Worm (Caenorhabditis elegans): ENCODE results near the gene Y75B7AR.1.

Gene Y75B7AR.1

DNA sequence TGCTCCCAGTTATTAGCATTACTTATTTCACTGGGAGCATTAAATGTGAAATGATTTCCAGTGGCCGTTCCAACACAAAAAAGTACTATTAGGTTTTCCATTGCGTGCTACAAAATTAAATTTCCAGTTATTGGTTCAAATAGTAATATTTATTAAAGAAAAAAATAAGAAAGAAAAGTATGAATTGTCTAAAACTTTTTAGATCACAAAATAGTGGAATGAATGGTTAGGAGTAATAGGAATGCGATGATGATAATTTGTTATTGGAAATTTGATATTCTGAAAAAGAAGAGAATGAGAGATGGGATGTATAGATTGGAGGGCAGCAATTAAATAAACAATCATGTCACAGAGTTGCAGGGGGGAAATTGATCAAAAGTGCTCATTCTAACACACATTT is 34.7 kb downstream of the Y75B7AR.1 start, which contains the start of gene Y75B7AL.2:
TSS of gene Y75B7AL.2 (minus strand) at position 101 of the 400 bp plus-strand sequence.
- no peak for TF ChIP-seq lir-3 (tag; optimal IDR thresholded peaks at IDR 0.05)
- TF ChIP-seq aha-1 (tag): peak; percentile 36

DNA sequence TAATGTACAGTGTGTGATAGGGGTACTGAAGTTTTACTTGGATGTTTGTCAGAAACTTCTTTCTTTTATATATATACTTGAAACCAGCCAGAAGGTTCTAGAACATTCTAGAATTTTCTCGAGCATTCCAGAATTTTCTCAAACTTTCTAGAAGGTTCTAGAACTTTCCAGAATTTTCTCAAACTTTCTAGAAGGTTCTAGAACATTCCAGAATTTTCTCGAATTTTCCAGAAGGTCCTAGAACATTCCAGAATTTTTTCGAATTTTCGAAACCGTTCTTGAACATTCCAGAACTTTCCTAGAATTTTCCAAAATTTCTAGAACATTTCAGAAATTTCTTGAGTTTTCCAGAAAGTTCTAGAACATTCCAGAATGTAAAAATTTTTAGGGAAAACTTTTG is 37.5 kb downstream of the Y75B7AR.1 start:
- no peak for TF ChIP-seq ZK337.2 (GFP tag; IDR thresholded peaks at IDR 0.05)
- no peak for TF ChIP-seq lin-1 (GFP tag; IDR thresholded peaks at IDR 0.05)
- TF ChIP-seq attf-4 (tag; optimal IDR thresholded peaks at IDR 0.05): no peak
- TF ChIP-seq mes-2 (tag; optimal IDR thresholded peaks at IDR 0.05; ENCODE audit: poor library complexity, severe bottlenecking): no peak

DNA sequence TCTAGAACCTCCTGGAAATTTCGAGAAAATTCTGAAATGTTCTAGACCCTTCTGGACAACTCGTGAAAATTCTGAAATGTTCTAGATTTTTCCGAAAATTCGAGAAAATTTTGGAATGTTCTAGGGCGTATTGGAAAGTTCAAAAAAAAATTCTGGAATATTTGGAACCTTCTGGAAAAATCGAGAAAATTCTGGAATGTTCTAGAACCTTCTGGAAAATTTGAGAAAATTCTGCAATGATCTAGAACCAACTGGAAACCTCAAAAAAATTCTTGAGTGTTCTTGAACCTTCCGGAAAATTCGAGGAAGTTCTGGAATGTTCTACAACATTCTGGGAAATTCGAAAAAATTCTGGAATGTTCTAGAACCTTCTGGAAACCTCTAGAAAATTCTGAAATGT is 40.5 kb downstream of the Y75B7AR.1 start:
- no peak for TF ChIP-seq ztf-7 (tag; optimal IDR thresholded peaks at IDR 0.05)
- no peak for TF ChIP-seq T20F7.1 (GFP tag; optimal IDR thresholded peaks at IDR 0.05)
- TF ChIP-seq lin-15B (tag; optimal IDR thresholded peaks at IDR 0.05): no peak
- no peak for TF ChIP-seq mdt-29 (GFP tag; IDR thresholded peaks at IDR 0.05)
- no peak for TF ChIP-seq lsy-2 (tag; optimal IDR thresholded peaks at IDR 0.05)
- TF ChIP-seq nhr-111 (GFP tag; optimal IDR thresholded peaks at IDR 0.05): no peak
- TF ChIP-seq nhr-237 (tag; optimal IDR thresholded peaks at IDR 0.05): no peak
- no peak for TF ChIP-seq T26A8.4 (GFP tag; IDR thresholded peaks at IDR 0.05)
- TF ChIP-seq ZK337.2 (GFP tag; IDR thresholded peaks at IDR 0.05): no peak
- TF ChIP-seq ztf-11 (tag; optimal IDR thresholded peaks at IDR 0.05): no peak
- no peak for TF ChIP-seq hif-1 (tag; optimal IDR thresholded peaks at IDR 0.05)
- no peak for TF ChIP-seq nhr-25 (tag; optimal IDR thresholded peaks at IDR 0.05; ENCODE audit: borderline replicate concordance, insufficient read depth)
- no peak for TF ChIP-seq daf-16 (GFP tag; optimal IDR thresholded peaks at IDR 0.05)
- no peak for TF ChIP-seq daf-16 (tag; optimal IDR thresholded peaks at IDR 0.05)
- TF ChIP-seq egl-27 (tag; optimal IDR thresholded peaks at IDR 0.05): no peak

DNA sequence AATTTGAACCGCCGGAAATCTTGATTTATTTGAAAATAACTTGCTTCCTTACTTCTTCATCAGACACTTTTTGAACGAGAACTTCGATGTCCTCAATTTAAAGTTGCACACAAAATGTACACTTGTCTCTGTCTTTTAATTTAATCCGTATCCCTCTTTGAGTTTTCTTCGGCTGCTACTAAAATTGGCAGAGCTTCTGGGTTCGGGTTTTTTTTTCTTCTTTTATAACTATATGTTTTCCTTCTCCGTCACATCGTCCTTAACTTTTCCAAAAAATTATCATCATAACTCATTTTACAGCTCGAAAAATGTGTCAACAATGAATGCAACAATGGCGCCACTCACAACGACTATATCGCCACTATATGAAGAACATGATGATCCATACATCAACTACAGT is 41.0 kb downstream of the Y75B7AR.1 start, which contains the start of gene glb-33:
TSS of gene glb-33 (plus strand) at position 301 of the 400 bp plus-strand sequence.
- TF ChIP-seq mep-1 (tag; optimal IDR thresholded peaks at IDR 0.05) (no peak), ama-1 (optimal IDR thresholded peaks at IDR 0.05) (no peak), mxl-3 (GFP tag; optimal IDR thresholded peaks at IDR 0.05) (no peak), T20F7.1 (GFP tag; optimal IDR thresholded peaks at IDR 0.05) (no peak), F10B5.3 (tag; optimal IDR thresholded peaks at IDR 0.05) (no peak), ZK337.2 (GFP tag; IDR thresholded peaks at IDR 0.05) (no peak), nhr-41 (GFP tag; IDR thresholded peaks at IDR 0.05) (no peak), pqm-1 (tag; optimal IDR thresholded peaks at IDR 0.05) (no peak), F44E2.7 (GFP tag; IDR thresholded peaks at IDR 0.05) (no peak), tra-1 (GFP tag; IDR thresholded peaks at IDR 0.05) (no peak)

DNA sequence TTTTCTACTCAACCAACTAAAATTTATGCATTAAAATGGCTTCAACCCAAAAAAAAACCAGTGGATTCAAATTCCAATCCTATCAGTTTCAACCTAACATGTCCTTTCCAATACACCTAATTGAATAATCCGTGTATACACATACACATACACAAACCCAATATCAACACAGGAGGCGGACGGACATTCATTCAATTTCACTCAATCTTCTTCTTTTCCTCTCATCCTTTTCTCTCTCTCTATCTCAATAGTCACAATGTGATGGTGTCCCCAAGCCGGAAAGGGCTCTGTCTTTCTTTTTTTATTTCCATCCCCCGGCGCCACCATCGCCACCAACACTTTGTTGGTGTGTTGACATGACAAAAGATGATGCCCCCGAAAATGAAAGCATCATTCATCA is 43.0 kb downstream of the Y75B7AR.1 start:
- TF ChIP-seq mep-1 (tag; optimal IDR thresholded peaks at IDR 0.05) (peak; percentile 1), daf-8 (GFP tag; IDR thresholded peaks at IDR 0.05) (no peak), ces-1 (GFP tag; optimal IDR thresholded peaks at IDR 0.05) (peak; percentile 64)

DNA sequence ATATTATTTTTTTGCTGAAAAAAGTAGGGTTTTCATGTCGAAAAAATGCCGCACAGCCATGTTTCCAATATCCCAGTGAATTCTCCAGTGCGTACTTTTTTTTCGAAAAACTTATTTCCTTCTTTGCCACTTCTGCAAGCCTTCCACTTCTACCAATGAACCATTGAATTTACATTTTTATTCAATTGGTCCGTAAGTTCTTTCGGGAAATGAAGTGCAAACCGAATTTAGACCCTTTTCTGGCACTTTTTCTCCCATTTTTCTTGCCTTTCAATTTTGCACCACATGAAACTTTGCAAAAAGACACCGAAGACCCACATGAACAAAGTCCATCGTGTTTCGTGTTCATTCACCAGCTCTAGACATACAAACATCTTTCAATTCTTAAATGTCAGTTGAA is 50.1 kb downstream of the Y75B7AR.1 start:
- no peak for TF ChIP-seq rbr-2 (tag; optimal IDR thresholded peaks at IDR 0.05)
- no peak for TF ChIP-seq sdz-12 (GFP tag; optimal IDR thresholded peaks at IDR 0.05)
- TF ChIP-seq pqm-1 (tag; optimal IDR thresholded peaks at IDR 0.05): no peak
- no peak for TF ChIP-seq daf-8 (GFP tag; IDR thresholded peaks at IDR 0.05)
- TF ChIP-seq jun-1 (tag; optimal IDR thresholded peaks at IDR 0.05): no peak
- no peak for TF ChIP-seq unc-62 (GFP tag; optimal IDR thresholded peaks at IDR 0.05 in 1 of 2)
- no peak for TF ChIP-seq unc-62 (tag; optimal IDR thresholded peaks at IDR 0.05)
- no peak for TF ChIP-seq Y75B8A.6 (GFP tag; IDR thresholded peaks at IDR 0.05)
- no peak for TF ChIP-seq nhr-48 (tag; optimal IDR thresholded peaks at IDR 0.05)
